Fruit fly (Drosophila melanogaster) whole organism, embryonic: ENCODE measurements around the gene r2d2.

Source experiments
- ATbp ChIP-seq: fragments of 200-800 bp; sonication (Bioruptor generic); optimal IDR thresholded peaks from 2 replicates; lab custom pipeline; 2017; ENCODE audit warnings: missing biosample characterization, mild to moderate bottlenecking, missing genetic modification characterization, missing genetic modification reagents
- Antp ChIP-seq: fragments of 200-800 bp; sonication (Bioruptor generic); optimal IDR thresholded peaks from 3 replicates; lab custom pipeline; 2016; ENCODE audit warnings: missing biosample characterization, missing genetic modification characterization
- Atf6 ChIP-seq: fragments of 200-800 bp; sonication (Bioruptor generic); IDR thresholded peaks from 2 replicates; pipeline ENCODE4 v1.3.6; 2022; ENCODE audit warnings: missing biosample characterization, missing genetic modification characterization
- B-H1 ChIP-seq: fragments of 200-800 bp; sonication (Bioruptor generic); IDR thresholded peaks from 3 replicates; pipeline ENCODE4 v1.3.6; 2022; ENCODE audit warnings: missing biosample characterization, missing genetic modification characterization
- CG10321 ChIP-seq: fragments of 200-800 bp; sonication (Bioruptor generic); IDR thresholded peaks from 2 replicates; pipeline ENCODE4 v1.3.6; 2022; ENCODE audit warnings: missing biosample characterization, missing genetic modification characterization
- CG10565 ChIP-seq: fragments of 200-800 bp; sonication (Bioruptor generic); optimal IDR thresholded peaks from 3 replicates; lab custom pipeline; 2016; ENCODE audit warnings: missing biosample characterization, mild to moderate bottlenecking, missing genetic modification characterization
- CG10654 ChIP-seq: fragments of 200-800 bp; sonication (Bioruptor generic); optimal IDR thresholded peaks from 2 replicates; lab custom pipeline; 2016; ENCODE audit warnings: missing biosample characterization, missing genetic modification characterization
- CG10979 ChIP-seq: fragments of 200-800 bp; sonication (Bioruptor generic); optimal IDR thresholded peaks from 2 replicates; lab custom pipeline; 2018; ENCODE audit warnings: missing biosample characterization, mild to moderate bottlenecking, missing genetic modification characterization, moderate library complexity
- CG13287 ChIP-seq: fragments of 200-800 bp; sonication (Bioruptor generic); IDR thresholded peaks from 2 replicates; pipeline ENCODE4 v1.3.6; 2022; ENCODE audit warnings: missing biosample characterization, missing genetic modification characterization; ENCODE audit not compliant: partially characterized antibody
- CG15073 ChIP-seq: fragments of 200-800 bp; sonication (Bioruptor generic); optimal IDR thresholded peaks from 2 replicates; lab custom pipeline; 2016; ENCODE audit warnings: missing biosample characterization, missing genetic modification characterization
- CG15601 ChIP-seq: fragments of 200-800 bp; sonication (Bioruptor generic); optimal IDR thresholded peaks from 3 replicates; lab custom pipeline; 2019; ENCODE audit warnings: missing biosample characterization, mild to moderate bottlenecking, missing genetic modification characterization, moderate library complexity
- CG17361 ChIP-seq: fragments of 200-800 bp; sonication (Bioruptor generic); IDR thresholded peaks from 3 replicates; pipeline ENCODE4 v1.3.6; 2022; ENCODE audit warnings: missing biosample characterization, missing genetic modification characterization
- CG17829 ChIP-seq: fragments of 200-800 bp; optimal IDR thresholded peaks from 2 replicates; lab custom pipeline; 2019; ENCODE audit warnings: missing biosample characterization, mild to moderate bottlenecking, missing genetic modification characterization, moderate library complexity
- CG18011 ChIP-seq: fragments of 200-800 bp; sonication (Bioruptor generic); optimal IDR thresholded peaks from 2 replicates; lab custom pipeline; 2017; ENCODE audit warnings: missing biosample characterization, missing genetic modification characterization, mild to moderate bottlenecking, moderate library complexity, missing genotype
- CG18764 ChIP-seq: fragments of 200-800 bp; sonication (Bioruptor generic); optimal IDR thresholded peaks from 3 replicates; lab custom pipeline; 2016; ENCODE audit warnings: missing biosample characterization, missing genetic modification characterization
- CG2678 ChIP-seq: fragments of 200-800 bp; sonication (Bioruptor generic); optimal IDR thresholded peaks from 3 replicates; lab custom pipeline; 2019; ENCODE audit warnings: missing biosample characterization, mild to moderate bottlenecking, missing genetic modification characterization, moderate library complexity
- CG32532 ChIP-seq: fragments of 200-800 bp; sonication (Bioruptor generic); IDR thresholded peaks from 2 replicates; pipeline ENCODE4 v1.3.6; 2022; ENCODE audit warnings: missing biosample characterization, missing genetic modification characterization
- CG3847 ChIP-seq: fragments of 200-800 bp; sonication (Bioruptor generic); IDR thresholded peaks from 2 replicates; pipeline ENCODE4 v1.3.6; 2022; ENCODE audit warnings: missing biosample characterization, missing genetic modification characterization
- CG4617 ChIP-seq: fragments of 200-800 bp; sonication (Bioruptor generic); optimal IDR thresholded peaks from 3 replicates; lab custom pipeline; 2016; ENCODE audit warnings: missing biosample characterization, missing genetic modification characterization, borderline replicate concordance
- CG4730 ChIP-seq: fragments of 200-800 bp; sonication (Bioruptor generic); IDR thresholded peaks from 2 replicates; pipeline ENCODE4 v1.3.6; 2022; ENCODE audit warnings: missing biosample characterization, missing genetic modification characterization
- CG7928 ChIP-seq: fragments of 200-800 bp; sonication (Bioruptor generic); optimal IDR thresholded peaks from 2 replicates; lab custom pipeline; 2017; ENCODE audit warnings: missing biosample characterization, mild to moderate bottlenecking, missing genetic modification characterization
- CG9727 ChIP-seq: fragments of 200-800 bp; sonication (Bioruptor generic); optimal IDR thresholded peaks from 3 replicates; lab custom pipeline; 2017; ENCODE audit warnings: missing biosample characterization, mild to moderate bottlenecking, missing genetic modification characterization
- Chrac-16 ChIP-seq: fragments of 200-800 bp; sonication (Bioruptor generic); optimal IDR thresholded peaks from 3 replicates; lab custom pipeline; 2016; ENCODE audit warnings: missing biosample characterization, missing genetic modification characterization
- Dek ChIP-seq: fragments of 200-800 bp; sonication (Bioruptor generic); optimal IDR thresholded peaks from 3 replicates; lab custom pipeline; 2019; ENCODE audit warnings: missing biosample characterization, mild to moderate bottlenecking, missing genetic modification characterization, moderate library complexity
- E2f2 ChIP-seq: fragments of 200-800 bp; sonication (Bioruptor generic); IDR thresholded peaks from 2 replicates; pipeline ENCODE4 v1.3.6; 2022; ENCODE audit warnings: missing biosample characterization, missing genetic modification characterization
- HLH54F ChIP-seq: fragments of 200-800 bp; sonication (Bioruptor generic); optimal IDR thresholded peaks from 3 replicates; lab custom pipeline; 2016; ENCODE audit warnings: missing biosample characterization, missing genetic modification characterization
- HLHmδ ChIP-seq: fragments of 200-800 bp; sonication (Bioruptor generic); optimal IDR thresholded peaks from 2 replicates; lab custom pipeline; 2018; ENCODE audit warnings: missing biosample characterization, mild to moderate bottlenecking, missing genetic modification characterization, moderate library complexity
- Hand ChIP-seq: fragments of 200-800 bp; sonication (Bioruptor generic); optimal IDR thresholded peaks from 2 replicates; lab custom pipeline; 2017; ENCODE audit warnings: mild to moderate bottlenecking, missing biosample characterization, missing genetic modification reagents, missing genetic modification characterization
- Hsf ChIP-seq: fragments of 200-800 bp; sonication (Bioruptor generic); optimal IDR thresholded peaks from 3 replicates; lab custom pipeline; 2016; ENCODE audit warnings: missing biosample characterization, missing genetic modification characterization
- Myb ChIP-seq: fragments of 200-800 bp; sonication (Bioruptor generic); optimal IDR thresholded peaks from 2 replicates; lab custom pipeline; 2016; ENCODE audit warnings: missing biosample characterization, missing genetic modification characterization
- NK7.1 ChIP-seq: fragments of 200-800 bp; sonication (Bioruptor generic); optimal IDR thresholded peaks from 3 replicates; lab custom pipeline; 2016; ENCODE audit warnings: missing biosample characterization, missing genetic modification characterization
- Ravus ChIP-seq: fragments of 200-800 bp; sonication (Bioruptor generic); IDR thresholded peaks from 2 replicates; pipeline ENCODE4 v1.3.6; 2022; ENCODE audit warnings: missing biosample characterization, missing genetic modification characterization
- bigmax ChIP-seq: fragments of 200-800 bp; sonication (Bioruptor generic); optimal IDR thresholded peaks from 2 replicates; lab custom pipeline; 2018; ENCODE audit warnings: missing biosample characterization, mild to moderate bottlenecking, missing genetic modification characterization
- ci ChIP-seq: fragments of 200-800 bp; sonication (Bioruptor generic); IDR thresholded peaks from 3 replicates; pipeline ENCODE4 v1.3.6; 2022; ENCODE audit warnings: missing biosample characterization, missing genetic modification characterization
- crc ChIP-seq: fragments of 200-800 bp; sonication (Bioruptor generic); optimal IDR thresholded peaks from 2 replicates; lab custom pipeline; 2016; ENCODE audit warnings: missing biosample characterization, missing genetic modification characterization
- esg ChIP-seq: fragments of 200-800 bp; sonication (Bioruptor generic); conservative IDR thresholded peaks from 2 replicates; pipeline ENCODE4 v1.3.6; 2022; ENCODE audit warnings: missing biosample characterization, missing genetic modification characterization
- ewg ChIP-seq: fragments of 200-800 bp; sonication (Bioruptor generic); optimal IDR thresholded peaks from 3 replicates; lab custom pipeline; 2017; ENCODE audit warnings: mild to moderate bottlenecking, missing biosample characterization, missing genetic modification reagents, missing genetic modification characterization
- gem ChIP-seq: fragments of 200-800 bp; sonication (Bioruptor generic); optimal IDR thresholded peaks from 2 replicates; lab custom pipeline; 2019; ENCODE audit warnings: missing biosample characterization, mild to moderate bottlenecking, missing genetic modification characterization, moderate library complexity
- knrl ChIP-seq: fragments of 200-800 bp; sonication (Bioruptor generic); IDR thresholded peaks from 3 replicates; pipeline ENCODE4 v1.3.6; 2022; ENCODE audit warnings: missing biosample characterization, missing genetic modification characterization; ENCODE audit not compliant: partially characterized antibody
- lov ChIP-seq, 2 experiments: fragments of 200-800 bp in 1 of 2; fragments of >200 bp in 1 of 2; sonication (Bioruptor generic) in 1 of 2; IDR thresholded peaks in 1 of 2; optimal IDR thresholded peaks in 1 of 2; 2 replicates in 1 of 2; 3 replicates in 1 of 2; pipeline versions ENCODE4 v1.3.6 to Lab custom; 2017 to 2022; ENCODE audit warnings: missing biosample characterization in 1 of 2, missing genetic modification characterization in 1 of 2
- nerfin-2 ChIP-seq: fragments of 200-800 bp; sonication (Bioruptor generic); IDR thresholded peaks from 2 replicates; pipeline ENCODE4 v1.3.6; 2022; ENCODE audit warnings: missing biosample characterization, missing genetic modification characterization; ENCODE audit not compliant: partially characterized antibody
- nmo ChIP-seq: fragments of 200-800 bp; sonication (Bioruptor generic); optimal IDR thresholded peaks from 2 replicates; lab custom pipeline; 2018; ENCODE audit warnings: missing biosample characterization, mild to moderate bottlenecking, missing genetic modification characterization, moderate library complexity
- pzg ChIP-seq: fragments of 200-800 bp; sonication (Bioruptor generic); optimal IDR thresholded peaks from 3 replicates; lab custom pipeline; 2018; ENCODE audit warnings: missing biosample characterization, mild to moderate bottlenecking, missing genetic modification characterization, moderate library complexity
- sd ChIP-seq: fragments of 200-800 bp; sonication (Bioruptor generic); optimal IDR thresholded peaks from 3 replicates; lab custom pipeline; 2018; ENCODE audit warnings: missing biosample characterization, mild to moderate bottlenecking, missing genetic modification characterization, moderate library complexity
- sisA ChIP-seq: fragments of 200-800 bp; sonication (Bioruptor generic); IDR thresholded peaks from 2 replicates; pipeline ENCODE4 v1.3.6; 2022; ENCODE audit warnings: missing biosample characterization, missing genetic modification characterization
- sqz ChIP-seq: fragments of 200-800 bp; sonication (Bioruptor generic); optimal IDR thresholded peaks from 3 replicates; lab custom pipeline; 2018; ENCODE audit warnings: missing biosample characterization, mild to moderate bottlenecking, missing genetic modification characterization
- stwl ChIP-seq: fragments of 200-800 bp; sonication (Bioruptor generic); optimal IDR thresholded peaks from 3 replicates; lab custom pipeline; 2018; ENCODE audit warnings: missing biosample characterization, mild to moderate bottlenecking, missing genetic modification characterization, moderate library complexity
- tll ChIP-seq, 2 experiments: fragments of 200-800 bp in 1 of 2; fragments of >200 bp in 1 of 2; sonication (Bioruptor generic) in 1 of 2; optimal IDR thresholded peaks; 2 replicates each; lab custom pipeline; 2017 to 2019; ENCODE audit warnings: missing biosample characterization in 2 of 2, missing genetic modification characterization in 2 of 2, mild to moderate bottlenecking in 1 of 2, moderate library complexity in 1 of 2
- wdn ChIP-seq: fragments of 200-800 bp; sonication (Bioruptor generic); IDR thresholded peaks from 2 replicates; pipeline ENCODE4 v1.3.6; 2022; ENCODE audit warnings: missing biosample characterization, missing genetic modification characterization
- wek ChIP-seq: fragments of 200-800 bp; sonication (Bioruptor generic); optimal IDR thresholded peaks from 3 replicates; lab custom pipeline; 2018; ENCODE audit warnings: missing biosample characterization, mild to moderate bottlenecking, missing genetic modification characterization, moderate library complexity
- zfh2 ChIP-seq: fragments of 200-800 bp; sonication (Bioruptor generic); optimal IDR thresholded peaks from 2 replicates; lab custom pipeline; 2016; ENCODE audit warnings: missing biosample characterization, missing genetic modification characterization

Gene r2d2

dm6 chr2L:7828901-7829300 is 29.0 kb downstream of the r2d2 start (continued):
- no peak for TF ChIP-seq CG10321 (GFP tag; lab: Robert Waterston, UW)
- TF ChIP-seq ATbp (GFP tag; lab: Kevin White, UChicago): peak; percentile 15
- no peak for TF ChIP-seq B-H1 (GFP tag; lab: Robert Waterston, UW)
- TF ChIP-seq nmo: no peak
- no peak for TF ChIP-seq CG3847 (GFP tag; lab: Robert Waterston, UW)
- TF ChIP-seq nerfin-2: no peak
- no peak for TF ChIP-seq knrl
- no peak for TF ChIP-seq HLHmδ (GFP tag; lab: Kevin White, UChicago)
- no peak for TF ChIP-seq CG10654
- no peak for TF ChIP-seq crc
- TF ChIP-seq tll (GFP tag; optimal IDR thresholded peaks at IDR 0.05; lab: Kevin White, UChicago): no peak
- TF ChIP-seq CG17829 (tag; lab: Kevin White, UChicago): no peak
- no peak for TF ChIP-seq wdn (GFP tag; lab: Robert Waterston, UW)
- TF ChIP-seq CG9727: no peak
- peak; percentile 48; the same call in 1 of the 3 replicates for TF ChIP-seq ci (GFP tag; lab: Robert Waterston, UW)
- peak; percentile 17 for TF ChIP-seq sqz (GFP tag; lab: Kevin White, UChicago)
- no peak for TF ChIP-seq stwl (tag; lab: Kevin White, UChicago)
- TF ChIP-seq zfh2 (GFP tag; lab: Kevin White, UChicago): no peak
- no peak for TF ChIP-seq CG10979 (tag; lab: Kevin White, UChicago)
- no peak for TF ChIP-seq ewg
- TF ChIP-seq Chrac-16 (GFP tag; lab: Kevin White, UChicago): no peak
- peak; percentile 15 for TF ChIP-seq CG2678 (tag; lab: Kevin White, UChicago)
- TF ChIP-seq NK7.1 (GFP tag; lab: Kevin White, UChicago): no peak
- TF ChIP-seq Hand (GFP tag; lab: Kevin White, UChicago): no peak
- TF ChIP-seq CG18764 (GFP tag; lab: Kevin White, UChicago): no peak
- no peak for TF ChIP-seq CG15073 (GFP tag; lab: Kevin White, UChicago)
- no peak for TF ChIP-seq CG17361 (GFP tag; lab: Robert Waterston, UW)
- TF ChIP-seq E2f2 (GFP tag; lab: Robert Waterston, UW): no peak
- TF ChIP-seq wek (GFP tag; lab: Kevin White, UChicago): peak; percentile 21
- no peak for TF ChIP-seq CG13287 (GFP tag; lab: Robert Waterston, UW)
- TF ChIP-seq Antp: no peak
- TF ChIP-seq HLH54F (GFP tag; lab: Kevin White, UChicago): no peak
- no peak for TF ChIP-seq pzg (GFP tag; lab: Kevin White, UChicago)
- TF ChIP-seq sd (tag; lab: Kevin White, UChicago): no peak
- no peak for TF ChIP-seq Atf6
- TF ChIP-seq CG7928 (GFP tag; lab: Kevin White, UChicago): no peak
- no peak for TF ChIP-seq lov (optimal IDR thresholded peaks at IDR 0.05; lab: Kevin White, UChicago)
- TF ChIP-seq lov (GFP tag; IDR thresholded peaks at IDR 0.05; lab: Robert Waterston, UW): no peak
- TF ChIP-seq Dek: no peak
- no peak for TF ChIP-seq sisA (GFP tag; lab: Robert Waterston, UW)
- TF ChIP-seq esg (GFP tag; lab: Robert Waterston, UW): no peak
- no peak for TF ChIP-seq gem (tag; lab: Kevin White, UChicago)
- no peak for TF ChIP-seq CG10565 (GFP tag; lab: Kevin White, UChicago)
- TF ChIP-seq CG4617 (GFP tag; lab: Kevin White, UChicago): no peak
- no peak for TF ChIP-seq Myb (GFP tag; lab: Kevin White, UChicago)
- peak; percentile 96 for TF ChIP-seq bigmax (GFP tag; lab: Kevin White, UChicago)
- no peak for TF ChIP-seq Hsf (GFP tag; lab: Kevin White, UChicago)
- no peak for TF ChIP-seq Ravus (GFP tag; lab: Robert Waterston, UW)
- TF ChIP-seq CG15601 (tag; lab: Kevin White, UChicago): no peak
- TF ChIP-seq CG18011 (GFP tag; lab: Kevin White, UChicago): no peak
- no peak; the same call in 1 of the 2 replicates for TF ChIP-seq CG32532 (GFP tag; lab: Robert Waterston, UW)
- no peak for TF ChIP-seq CG4730 (GFP tag; lab: Robert Waterston, UW)
